Fruit fly (Drosophila melanogaster) ovary, adult (tissue): ENCODE measurements around the gene CG18266.

ENCODE experiments used
- CG17801 ChIP-seq: fragments of 200-800 bp; optimal IDR thresholded peaks from 2 replicates; lab custom pipeline; 2019; ENCODE audit warnings: missing biosample characterization, mild to moderate bottlenecking, missing genetic modification characterization, moderate library complexity; ENCODE audit not compliant: partially characterized antibody

CG18266 gene

dm6 chr2L:5617896-5618505, 21.4 kb downstream of the CG18266 start, which contains the start of gene DIP-eta:
DIP-eta (minus strand) TSS chr2L:5617946.
- no peak for TF ChIP-seq CG17801 (GFP tag; lab: Kevin White, UChicago)

- TF ChIP-seq CG17801 (GFP tag; lab: Kevin White, UChicago) = no peak
Measured at dm6 chr2L:5623727-5624407, 27.2 kb downstream of the CG18266 start, which contains the start of gene Cyp6a16. Cyp6a16 (minus strand) TSS chr2L:5623762.
